Fruit fly (Drosophila melanogaster) whole organism, prepupa: ENCODE results near the gene CG7201.
A peak's percentile ranks its signal among the peaks of the same experiment; 100 is the strongest.

ENCODE experiments used
- Blimp-1 ChIP-seq: fragments of 200-800 bp; sonication (Bioruptor generic); optimal IDR thresholded peaks from 3 replicates; lab custom pipeline; 2017; ENCODE audit warnings: missing biosample characterization, missing genetic modification characterization, mild to moderate bottlenecking, moderate library complexity, missing genetic modification reagents
- CG10631 ChIP-seq: fragments of 200-800 bp; sonication (Bioruptor generic); optimal IDR thresholded peaks from 2 replicates; lab custom pipeline; 2016; ENCODE audit warnings: missing biosample characterization, missing genetic modification characterization
- CG10669 ChIP-seq: fragments of 200-800 bp; sonication (Bioruptor generic); optimal IDR thresholded peaks from 3 replicates; lab custom pipeline; 2018; ENCODE audit warnings: missing biosample characterization, mild to moderate bottlenecking, missing genetic modification characterization, moderate library complexity
- CG11294 ChIP-seq: fragments of 200-800 bp; sonication (Bioruptor generic); IDR thresholded peaks from 2 replicates; pipeline ENCODE4 v1.3.6; 2022; ENCODE audit warnings: missing biosample characterization, missing genetic modification characterization
- CG11762 ChIP-seq: fragments of 200-800 bp; sonication (Bioruptor generic); optimal IDR thresholded peaks from 3 replicates; lab custom pipeline; 2016; ENCODE audit warnings: missing biosample characterization, missing genetic modification characterization; ENCODE audit not compliant: insufficient read depth
- CG11902 ChIP-seq: fragments of 200-800 bp; sonication (Bioruptor generic); optimal IDR thresholded peaks from 3 replicates; lab custom pipeline; 2016; ENCODE audit warnings: missing biosample characterization, missing genetic modification characterization
- CG15336 ChIP-seq: fragments of 200-800 bp; sonication (Bioruptor generic); IDR thresholded peaks from 2 replicates; pipeline ENCODE4 v1.3.6; 2022; ENCODE audit warnings: missing biosample characterization, missing genetic modification characterization
- CG1621 ChIP-seq: fragments of 200-800 bp; sonication (Bioruptor generic); optimal IDR thresholded peaks from 3 replicates; lab custom pipeline; 2018; ENCODE audit warnings: missing biosample characterization, mild to moderate bottlenecking, missing genetic modification characterization
- CG16779 ChIP-seq: fragments of 200-800 bp; sonication (Bioruptor generic); optimal IDR thresholded peaks from 3 replicates; lab custom pipeline; 2017; ENCODE audit warnings: missing biosample characterization, mild to moderate bottlenecking, missing genetic modification characterization
- CG3032 ChIP-seq: fragments of 200-800 bp; optimal IDR thresholded peaks from 2 replicates; lab custom pipeline; 2019; ENCODE audit warnings: missing biosample characterization, mild to moderate bottlenecking, missing genetic modification characterization, moderate library complexity
- CG31627 ChIP-seq: fragments of 200-800 bp; sonication (Bioruptor generic); optimal IDR thresholded peaks from 3 replicates; lab custom pipeline; 2016; ENCODE audit warnings: missing biosample characterization, missing genetic modification characterization
- CG34406 ChIP-seq: fragments of 200-800 bp; sonication (Bioruptor generic); optimal IDR thresholded peaks from 3 replicates; lab custom pipeline; 2016; ENCODE audit warnings: missing biosample characterization, missing genetic modification characterization
- CG6163 ChIP-seq: fragments of 200-800 bp; sonication (Bioruptor generic); IDR thresholded peaks from 3 replicates; pipeline ENCODE4 v1.3.6; 2022; ENCODE audit warnings: missing biosample characterization, missing genetic modification characterization
- CG6276 ChIP-seq: fragments of 200-800 bp; sonication (Bioruptor generic); optimal IDR thresholded peaks from 2 replicates; lab custom pipeline; 2017; ENCODE audit warnings: missing biosample characterization, mild to moderate bottlenecking, missing genetic modification characterization
- CG6792 ChIP-seq: fragments of 200-800 bp; sonication (Bioruptor generic); optimal IDR thresholded peaks from 3 replicates; lab custom pipeline; 2016; ENCODE audit warnings: missing biosample characterization, missing genetic modification characterization
- CG6854 ChIP-seq: fragments of 200-800 bp; sonication (Bioruptor generic); optimal IDR thresholded peaks from 2 replicates; lab custom pipeline; 2017; ENCODE audit warnings: missing biosample characterization, mild to moderate bottlenecking, missing genetic modification characterization
- CG7368 ChIP-seq: fragments of 200-800 bp; sonication (Bioruptor generic); optimal IDR thresholded peaks from 3 replicates; lab custom pipeline; 2016; ENCODE audit warnings: missing biosample characterization, missing genetic modification characterization
- CG8119 ChIP-seq: fragments of 200-800 bp; sonication (Bioruptor generic); IDR thresholded peaks from 3 replicates; pipeline ENCODE4 v1.3.6; 2022; ENCODE audit warnings: missing biosample characterization, missing genetic modification characterization
- CG8319 ChIP-seq: fragments of 200-800 bp; sonication (Bioruptor generic); optimal IDR thresholded peaks from 3 replicates; lab custom pipeline; 2016; ENCODE audit warnings: missing biosample characterization, missing genetic modification characterization
- CG8632 ChIP-seq: fragments of 200-800 bp; sonication (Bioruptor generic); optimal IDR thresholded peaks from 3 replicates; lab custom pipeline; 2016; ENCODE audit warnings: missing biosample characterization, missing genetic modification characterization
- CG9139 ChIP-seq: fragments of 200-800 bp; sonication (Bioruptor generic); optimal IDR thresholded peaks from 3 replicates; lab custom pipeline; 2017; ENCODE audit warnings: missing biosample characterization, mild to moderate bottlenecking, missing genetic modification characterization
- Eip75B ChIP-seq: fragments of 200-800 bp; sonication (Bioruptor generic); optimal IDR thresholded peaks from 3 replicates; lab custom pipeline; 2016; ENCODE audit warnings: missing biosample characterization, missing genetic modification characterization
- Eip78C ChIP-seq: fragments of 200-800 bp; sonication (Bioruptor generic); peaks from one replicate; lab custom pipeline; 2016; ENCODE audit warnings: missing biosample characterization, missing genetic modification characterization
- Eip93F ChIP-seq: fragments of 200-800 bp; sonication (Bioruptor generic); optimal IDR thresholded peaks from 2 replicates; lab custom pipeline; 2016; ENCODE audit warnings: missing biosample characterization, mild to moderate bottlenecking, missing genetic modification characterization
- Ets21C ChIP-seq: fragments of 200-800 bp; sonication (Bioruptor generic); optimal IDR thresholded peaks from 3 replicates; lab custom pipeline; 2016; ENCODE audit warnings: missing biosample characterization, missing genetic modification characterization
- Ets96B ChIP-seq: fragments of 200-800 bp; optimal IDR thresholded peaks from 2 replicates; lab custom pipeline; 2019; ENCODE audit warnings: missing biosample characterization, mild to moderate bottlenecking, missing genetic modification characterization, moderate library complexity
- Hr38 ChIP-seq: sonication (Bioruptor generic); optimal IDR thresholded peaks from 2 replicates; lab custom pipeline; 2016; ENCODE audit warnings: missing biosample characterization, missing genetic modification characterization
- Hr39 ChIP-seq: fragments of 200-800 bp; sonication (Bioruptor generic); optimal IDR thresholded peaks from 2 replicates; lab custom pipeline; 2016; ENCODE audit warnings: missing biosample characterization, missing genetic modification characterization
- Hr4 ChIP-seq: fragments of 200-800 bp; sonication (Bioruptor generic); optimal IDR thresholded peaks from 3 replicates; lab custom pipeline; 2016; ENCODE audit warnings: missing biosample characterization, missing genetic modification characterization
- Lpt ChIP-seq: fragments of 200-800 bp; sonication (Bioruptor generic); optimal IDR thresholded peaks from 3 replicates; lab custom pipeline; 2016; ENCODE audit warnings: missing biosample characterization, missing genetic modification characterization
- Met ChIP-seq: fragments of 200-800 bp; sonication (Bioruptor generic); optimal IDR thresholded peaks from 3 replicates; lab custom pipeline; 2016; ENCODE audit warnings: missing biosample characterization, missing genetic modification characterization
- OdsH ChIP-seq: fragments of 200-800 bp; sonication (Bioruptor generic); optimal IDR thresholded peaks from 3 replicates; lab custom pipeline; 2016; ENCODE audit warnings: missing biosample characterization, missing genetic modification characterization
- Smox ChIP-seq: fragments of 200-800 bp; sonication (Bioruptor generic); optimal IDR thresholded peaks from 3 replicates; lab custom pipeline; 2016; ENCODE audit warnings: missing biosample characterization, missing genetic modification characterization
- Sox102F ChIP-seq: fragments of 200-800 bp; sonication (Bioruptor generic); optimal IDR thresholded peaks from 2 replicates; lab custom pipeline; 2016; ENCODE audit warnings: missing biosample characterization, mild to moderate bottlenecking, missing genetic modification characterization
- Sox14 ChIP-seq: fragments of 200-800 bp; sonication (Bioruptor generic); optimal IDR thresholded peaks from 3 replicates; lab custom pipeline; 2016; ENCODE audit warnings: missing biosample characterization, missing genetic modification characterization
- Sox15 ChIP-seq: fragments of 200-800 bp; sonication (Bioruptor generic); optimal IDR thresholded peaks from 3 replicates; lab custom pipeline; 2016; ENCODE audit warnings: missing biosample characterization, missing genetic modification characterization
- achi ChIP-seq: fragments of 200-800 bp; sonication (Bioruptor generic); optimal IDR thresholded peaks from 3 replicates; lab custom pipeline; 2016; ENCODE audit warnings: missing biosample characterization, missing genetic modification characterization
- acj6 ChIP-seq: fragments of 200-800 bp; sonication (Bioruptor generic); optimal IDR thresholded peaks from 3 replicates; lab custom pipeline; 2016; ENCODE audit warnings: missing biosample characterization, missing genetic modification characterization
- cyc ChIP-seq: fragments of 200-800 bp; sonication (Bioruptor generic); optimal IDR thresholded peaks from 3 replicates; lab custom pipeline; 2016; ENCODE audit warnings: missing biosample characterization, missing genetic modification characterization
- dsx ChIP-seq: fragments of 200-800 bp; optimal IDR thresholded peaks from 3 replicates; lab custom pipeline; 2019; ENCODE audit warnings: missing biosample characterization, mild to moderate bottlenecking, missing genetic modification characterization, moderate library complexity; ENCODE audit not compliant: poor library complexity, severe bottlenecking
- esn ChIP-seq: fragments of 200-800 bp; sonication (Bioruptor generic); optimal IDR thresholded peaks from 2 replicates; lab custom pipeline; 2016; ENCODE audit warnings: missing biosample characterization, mild to moderate bottlenecking, missing genetic modification characterization, moderate library complexity
- fd59A ChIP-seq: fragments of 200-800 bp; sonication (Bioruptor generic); optimal IDR thresholded peaks from 2 replicates; lab custom pipeline; 2017; ENCODE audit warnings: missing biosample characterization, mild to moderate bottlenecking, missing genetic modification characterization, missing genetic modification reagents
- fd85E ChIP-seq: fragments of 200-800 bp; sonication (Bioruptor generic); optimal IDR thresholded peaks from 3 replicates; lab custom pipeline; 2016; ENCODE audit warnings: missing biosample characterization, missing genetic modification characterization
- fkh ChIP-seq: fragments of 200-800 bp; sonication (Bioruptor generic); optimal IDR thresholded peaks from 3 replicates; lab custom pipeline; 2017; ENCODE audit warnings: missing biosample characterization, mild to moderate bottlenecking, missing genetic modification characterization, moderate library complexity
- lz ChIP-seq: fragments of 200-800 bp; sonication (Bioruptor generic); optimal IDR thresholded peaks from 3 replicates; lab custom pipeline; 2016; ENCODE audit warnings: missing biosample characterization, missing genetic modification characterization
- net ChIP-seq: fragments of 200-800 bp; sonication (Bioruptor generic); optimal IDR thresholded peaks from 3 replicates; lab custom pipeline; 2016; ENCODE audit warnings: missing biosample characterization, missing genetic modification characterization
- pdm3 ChIP-seq: fragments of 200-800 bp; sonication (Bioruptor generic); optimal IDR thresholded peaks from 3 replicates; lab custom pipeline; 2016; ENCODE audit warnings: missing biosample characterization, missing genetic modification characterization
- salr ChIP-seq, 2 experiments: fragments of 200-800 bp; sonication (Bioruptor generic); optimal IDR thresholded peaks; 3 replicates each; lab custom pipeline; 2016 to 2018; ENCODE audit warnings: missing biosample characterization in 2 of 2, missing genetic modification characterization in 2 of 2, mild to moderate bottlenecking in 1 of 2
- spab ChIP-seq: fragments of 200-800 bp; sonication (Bioruptor generic); optimal IDR thresholded peaks from 2 replicates; lab custom pipeline; 2017; ENCODE audit warnings: missing biosample characterization, mild to moderate bottlenecking, missing genetic modification characterization, missing genetic modification reagents
- ss ChIP-seq, 2 experiments: fragments of 200-800 bp; sonication (Bioruptor generic); optimal IDR thresholded peaks; 2 replicates in 1 of 2; 3 replicates in 1 of 2; lab custom pipeline; 2017 to 2018; ENCODE audit warnings: mild to moderate bottlenecking in 2 of 2, missing biosample characterization in 2 of 2, missing genetic modification characterization in 2 of 2, moderate library complexity in 1 of 2
- svp ChIP-seq: fragments of 200-800 bp; sonication (Bioruptor generic); peaks from one replicate; lab custom pipeline; 2016; ENCODE audit warnings: missing biosample characterization, missing genetic modification characterization

CG7201 gene

dm6 chr3L:8315141-8315816, 20.2 kb upstream of the CG7201 start, which contains the start of gene Cpsf6:
Gene Cpsf6 (minus strand): TSS chr3L:8315502.
- TF ChIP-seq salr (GFP tag; optimal IDR thresholded peaks at IDR 0.05; lab: Kevin White, UChicago) (peak in 1 of 2 experiments; percentile 24), Hr38 (GFP tag; lab: Kevin White, UChicago) (no peak), fd85E (GFP tag; lab: Kevin White, UChicago) (no peak), pdm3 (peak; percentile 55), Sox14 (GFP tag; lab: Kevin White, UChicago) (peak; percentile 51), Eip78C (GFP tag; lab: Kevin White, UChicago) (peak; percentile 74), CG16779 (tag; lab: Kevin White, UChicago) (no peak), CG1621 (tag; lab: Kevin White, UChicago) (no peak), OdsH (GFP tag; lab: Kevin White, UChicago) (peak; percentile 47), Ets96B (tag; lab: Kevin White, UChicago) (peak; percentile 26), achi (peak; percentile 10), fkh (GFP tag; lab: Kevin White, UChicago) (no peak), CG9139 (GFP tag; lab: Kevin White, UChicago) (peak; percentile 16), cyc (GFP tag; lab: Kevin White, UChicago) (peak; percentile 14), Eip93F (peak; percentile 14), acj6 (peak; percentile 44), CG3032 (tag; lab: Kevin White, UChicago) (peak; percentile 57), Met (GFP tag; lab: Kevin White, UChicago) (peak; percentile 62), CG8632 (GFP tag; lab: Kevin White, UChicago) (no peak), dsx (GFP tag; lab: Kevin White, UChicago) (no peak), CG6854 (peak; percentile 66), fd59A (GFP tag; lab: Kevin White, UChicago) (no peak), Hr39 (GFP tag; lab: Kevin White, UChicago) (peak; percentile 48), CG10669 (GFP tag; lab: Kevin White, UChicago) (no peak), Sox102F (peak; percentile 36), esn (peak; percentile 48), Hr4 (GFP tag; lab: Kevin White, UChicago) (peak; percentile 61), Eip75B (GFP tag; lab: Kevin White, UChicago) (peak; percentile 34), ss (GFP tag; optimal IDR thresholded peaks at IDR 0.05; lab: Kevin White, UChicago) (peak; percentile 46 to 58), lz (GFP tag; lab: Kevin White, UChicago) (peak; percentile 41), CG6276 (GFP tag; lab: Kevin White, UChicago) (no peak), CG11762 (GFP tag; lab: Kevin White, UChicago) (no peak), CG34406 (GFP tag; lab: Kevin White, UChicago) (no peak), CG6792 (GFP tag; lab: Kevin White, UChicago) (peak; percentile 15), Blimp-1 (GFP tag; lab: Kevin White, UChicago) (no peak), svp (GFP tag; lab: Kevin White, UChicago) (peak; percentile 61), CG6163 (no peak; the same call in 2 of the 3 replicates), Smox (GFP tag; lab: Kevin White, UChicago) (peak; percentile 45), CG7368 (GFP tag; lab: Kevin White, UChicago) (no peak), Sox15 (GFP tag; lab: Kevin White, UChicago) (no peak), Lpt (GFP tag; lab: Kevin White, UChicago) (no peak), CG15336 (GFP tag; lab: Robert Waterston, UW) (no peak), CG8319 (GFP tag; lab: Kevin White, UChicago) (no peak), Ets21C (peak; percentile 30), CG31627 (peak; percentile 42), spab (no peak), net (no peak), CG8119 (GFP tag; lab: Robert Waterston, UW) (0 out of 3 replicates have a peak, but pooled peaks have one; percentile 27), CG10631 (GFP tag; lab: Kevin White, UChicago) (peak; percentile 47), CG11294 (GFP tag; lab: Robert Waterston, UW) (no peak), CG11902 (peak; percentile 7)
